Fruit fly (Drosophila melanogaster) whole organism, pupa: ENCODE data around the gene dpr4.

ENCODE experiments used
- CG12605 ChIP-seq: fragments of 200-800 bp; sonication (Bioruptor generic); IDR thresholded peaks from 2 replicates; pipeline ENCODE4 v1.3.6; 2022; ENCODE audit warnings: missing biosample characterization, missing genetic modification characterization
- CG14655 ChIP-seq: fragments of 200-800 bp; sonication (Bioruptor generic); optimal IDR thresholded peaks from 3 replicates; lab custom pipeline; 2017; ENCODE audit warnings: mild to moderate bottlenecking, missing biosample characterization, missing genetic modification reagents, missing genetic modification characterization
- CG15710 ChIP-seq: fragments of 200-800 bp; sonication (Bioruptor generic); optimal IDR thresholded peaks from 2 replicates; lab custom pipeline; 2018; ENCODE audit warnings: missing biosample characterization, mild to moderate bottlenecking, missing genetic modification characterization, moderate library complexity
- CG32121 ChIP-seq: fragments of 200-800 bp; sonication (Bioruptor generic); IDR thresholded peaks from 2 replicates; pipeline ENCODE4 v1.3.6; 2022; ENCODE audit warnings: missing biosample characterization, missing genetic modification characterization
- CG34367 ChIP-seq: fragments of 200-800 bp; sonication (Bioruptor generic); optimal IDR thresholded peaks from 2 replicates; lab custom pipeline; 2018; ENCODE audit warnings: missing biosample characterization, mild to moderate bottlenecking, missing genetic modification characterization
- CG4496 ChIP-seq: fragments of 200-800 bp; sonication (Bioruptor generic); IDR thresholded peaks from 3 replicates; pipeline ENCODE4 v1.3.6; 2022; ENCODE audit warnings: missing biosample characterization, missing genetic modification characterization
- CG8159 ChIP-seq: fragments of 200-800 bp; sonication (Bioruptor generic); optimal IDR thresholded peaks from 3 replicates; lab custom pipeline; 2018; ENCODE audit warnings: missing biosample characterization, mild to moderate bottlenecking, missing genetic modification characterization, moderate library complexity
- CG8301 ChIP-seq: fragments of 200-800 bp; sonication (Bioruptor generic); optimal IDR thresholded peaks from 2 replicates; lab custom pipeline; 2018; ENCODE audit warnings: missing biosample characterization, mild to moderate bottlenecking, missing genetic modification characterization
- D1 ChIP-seq: fragments of 200-800 bp; sonication (Bioruptor generic); optimal IDR thresholded peaks from 2 replicates; lab custom pipeline; 2018; ENCODE audit warnings: missing biosample characterization, mild to moderate bottlenecking, missing genetic modification characterization, moderate library complexity
- EcR ChIP-seq: fragments of 200-800 bp; sonication (Bioruptor generic); optimal IDR thresholded peaks from 3 replicates; lab custom pipeline; 2019; ENCODE audit warnings: missing biosample characterization, missing genetic modification characterization, mild to moderate bottlenecking, moderate library complexity, missing genetic modification reagents
- Snoo ChIP-seq: fragments of 200-800 bp; sonication (Bioruptor generic); optimal IDR thresholded peaks from 3 replicates; lab custom pipeline; 2017; ENCODE audit warnings: missing biosample characterization, mild to moderate bottlenecking, missing genetic modification characterization, inconsistent platforms
- fd96Ca ChIP-seq: fragments of 200-800 bp; sonication (Bioruptor generic); IDR thresholded peaks from 3 replicates; pipeline ENCODE4 v1.3.6; 2022; ENCODE audit warnings: missing biosample characterization, missing genetic modification characterization
- rn ChIP-seq: fragments of 200-800 bp; sonication (Bioruptor generic); IDR thresholded peaks from 2 replicates; pipeline ENCODE4 v1.3.6; 2022; ENCODE audit warnings: missing biosample characterization, missing genetic modification characterization

- TF ChIP-seq CG14655 (GFP tag; lab: Kevin White, UChicago) = no peak
- no peak for TF ChIP-seq fd96Ca
- no peak for TF ChIP-seq Snoo (tag; lab: Kevin White, UChicago)
- TF ChIP-seq CG34367 (tag; lab: Kevin White, UChicago) = no peak
- no peak for TF ChIP-seq CG12605 (GFP tag; lab: Robert Waterston, UW)
- TF ChIP-seq EcR (GFP tag; lab: Kevin White, UChicago) = no peak
- no peak for TF ChIP-seq D1 (tag; lab: Kevin White, UChicago)
- TF ChIP-seq CG4496 (GFP tag; lab: Robert Waterston, UW) = no peak
- TF ChIP-seq CG32121 (GFP tag; lab: Robert Waterston, UW) = no peak
- no peak for TF ChIP-seq rn (GFP tag; lab: Robert Waterston, UW)
- no peak for TF ChIP-seq CG15710 (tag; lab: Kevin White, UChicago)
- TF ChIP-seq CG8159 = no peak
- TF ChIP-seq CG8301 = no peak
Measured at dm6 chr3R:11531893-11532292, 10.9 kb downstream of the dpr4 start.
